Fruit fly (Drosophila melanogaster) Kc167 (cell line): ENCODE data around the gene CG32845.

ENCODE experiments used
- Sin3A ChIP-seq: fragments of >200 bp; optimal IDR thresholded peaks from 2 replicates; lab custom pipeline; 2018; ENCODE audit warnings: missing external identifiers
- h ChIP-seq: fragments of >200 bp; optimal IDR thresholded peaks from 3 replicates; lab custom pipeline; 2018; ENCODE audit warnings: missing external identifiers
- insv ChIP-seq: fragments of >200 bp; optimal IDR thresholded peaks from 3 replicates; lab custom pipeline; 2018; ENCODE audit warnings: missing external identifiers
- psq ChIP-seq: fragments of >200 bp; optimal IDR thresholded peaks from 2 replicates; lab custom pipeline; 2017; ENCODE audit warnings: missing external identifiers

DNA sequence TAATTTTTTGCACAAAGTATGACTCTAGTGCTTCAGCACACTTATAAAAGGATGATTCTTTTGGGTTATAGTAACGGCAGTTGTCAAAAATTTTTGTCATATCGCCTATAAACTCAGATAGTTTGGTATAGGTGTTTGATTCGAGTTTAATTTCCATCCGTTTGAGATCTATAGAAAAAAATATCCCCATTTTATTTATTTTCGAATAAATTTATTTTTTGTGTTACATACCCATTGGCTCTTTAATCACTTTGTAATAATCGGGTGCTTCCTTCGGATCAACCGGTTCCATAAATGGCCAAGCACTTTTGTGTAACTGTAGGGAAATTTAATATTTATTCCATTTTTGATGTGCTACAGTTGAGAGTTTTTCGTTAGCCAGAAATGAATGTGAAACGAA lies 38.9 kb downstream of the CG32845 start:
- TF ChIP-seq psq (lab: Kevin White, UChicago) (no peak), h (lab: Kevin White, UChicago) (no peak), insv (no peak), Sin3A (lab: Kevin White, UChicago) (no peak)
